Worm (Caenorhabditis elegans): ENCODE data around the gene Y53G8AR.1.

The Y53G8AR.1 gene

DNA sequence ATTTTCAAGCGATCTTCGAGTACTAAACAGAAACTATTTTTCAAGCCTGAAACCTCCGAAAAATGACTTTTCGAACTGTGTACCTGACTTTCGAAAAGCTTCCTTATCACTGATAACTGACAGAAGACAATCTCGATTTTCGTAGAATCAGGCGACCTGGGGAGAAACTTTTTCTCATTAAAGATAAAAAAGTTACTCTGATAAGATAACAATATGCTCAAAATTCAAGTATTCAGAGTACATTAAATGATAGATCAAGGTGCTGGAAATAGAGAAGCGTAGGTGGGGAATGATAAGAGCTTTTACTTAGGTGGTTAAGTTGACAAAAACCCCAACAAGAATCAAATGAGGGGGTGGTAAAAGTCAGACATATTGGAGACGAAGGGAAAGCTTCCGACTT, 37.2 kb downstream of the Y53G8AR.1 start, which contains the start of gene prk-2:
TSS of gene prk-2 (minus strand) at position 156 of the 400 bp plus-strand sequence.
- TF ChIP-seq ztf-23 (GFP tag; IDR thresholded peaks at IDR 0.05) (no peak), tab-1 (GFP tag; IDR thresholded peaks at IDR 0.05) (no peak), klf-2 (GFP tag; conservative IDR thresholded peaks at IDR 0.05) (no peak), med-1 (GFP tag; optimal IDR thresholded peaks at IDR 0.05; ENCODE audit: insufficient read depth) (no peak), ref-1 (GFP tag; conservative IDR thresholded peaks at IDR 0.05) (no peak), ztf-29 (GFP tag; IDR thresholded peaks at IDR 0.05) (no peak), T22C8.4 (GFP tag; IDR thresholded peaks at IDR 0.05) (no peak), flt-1 (GFP tag; IDR thresholded peaks at IDR 0.05) (no peak), cog-1 (tag; optimal IDR thresholded peaks at IDR 0.05) (no peak)

DNA sequence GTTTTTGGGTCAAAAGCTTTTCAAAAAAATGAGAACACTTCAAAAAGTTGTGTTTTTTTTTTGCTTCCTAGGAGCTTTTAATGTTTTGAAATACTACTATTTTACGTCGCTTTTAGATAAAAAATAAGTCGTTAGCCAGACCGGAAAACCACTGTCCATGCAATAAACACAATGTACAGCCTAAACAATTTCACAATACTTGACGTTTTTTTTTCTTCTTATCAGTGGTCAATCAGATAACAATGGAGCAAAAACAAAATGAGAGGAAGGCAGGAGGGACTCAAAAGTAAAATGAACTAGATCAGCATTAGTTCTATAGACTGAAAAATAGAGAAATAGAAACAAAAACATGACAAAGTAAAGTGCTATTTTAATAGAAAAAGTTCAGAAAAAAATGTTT, 37.9 kb downstream of the Y53G8AR.1 start:
- TF ChIP-seq tab-1 (GFP tag; IDR thresholded peaks at IDR 0.05) = no peak
- TF ChIP-seq med-1 (GFP tag; optimal IDR thresholded peaks at IDR 0.05; ENCODE audit: insufficient read depth) = no peak
- no peak for TF ChIP-seq ref-1 (GFP tag; conservative IDR thresholded peaks at IDR 0.05)
- no peak for TF ChIP-seq cog-1 (tag; optimal IDR thresholded peaks at IDR 0.05)
- TF ChIP-seq flt-1 (GFP tag; IDR thresholded peaks at IDR 0.05) = no peak

DNA sequence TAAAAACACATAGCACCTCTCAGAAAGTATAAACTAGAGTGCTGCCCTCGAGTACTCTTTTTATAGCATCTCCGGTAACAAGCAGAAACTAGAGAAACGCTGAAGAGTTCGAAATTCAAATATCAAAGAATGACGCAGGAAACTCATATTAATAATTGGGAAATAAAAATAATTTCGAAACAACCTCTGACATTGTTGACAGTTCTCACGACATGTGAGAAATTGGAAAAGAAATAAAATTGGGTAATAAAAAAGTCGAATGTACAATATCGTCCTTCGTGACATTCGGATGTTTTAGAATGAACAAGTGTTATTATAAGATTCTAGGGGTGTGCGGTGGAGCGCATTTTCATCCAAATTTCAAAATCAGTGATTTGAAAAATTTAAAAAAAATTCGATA, 39.4 kb downstream of the Y53G8AR.1 start:
- TF ChIP-seq ref-1 (GFP tag; conservative IDR thresholded peaks at IDR 0.05) (no peak), T22C8.4 (GFP tag; IDR thresholded peaks at IDR 0.05) (no peak), klf-2 (GFP tag; conservative IDR thresholded peaks at IDR 0.05) (no peak), ztf-29 (GFP tag; IDR thresholded peaks at IDR 0.05) (no peak), cog-1 (tag; optimal IDR thresholded peaks at IDR 0.05) (no peak), flt-1 (GFP tag; IDR thresholded peaks at IDR 0.05) (no peak), tab-1 (GFP tag; IDR thresholded peaks at IDR 0.05) (no peak), ztf-23 (GFP tag; IDR thresholded peaks at IDR 0.05) (no peak), med-1 (GFP tag; optimal IDR thresholded peaks at IDR 0.05; ENCODE audit: insufficient read depth) (no peak)

DNA sequence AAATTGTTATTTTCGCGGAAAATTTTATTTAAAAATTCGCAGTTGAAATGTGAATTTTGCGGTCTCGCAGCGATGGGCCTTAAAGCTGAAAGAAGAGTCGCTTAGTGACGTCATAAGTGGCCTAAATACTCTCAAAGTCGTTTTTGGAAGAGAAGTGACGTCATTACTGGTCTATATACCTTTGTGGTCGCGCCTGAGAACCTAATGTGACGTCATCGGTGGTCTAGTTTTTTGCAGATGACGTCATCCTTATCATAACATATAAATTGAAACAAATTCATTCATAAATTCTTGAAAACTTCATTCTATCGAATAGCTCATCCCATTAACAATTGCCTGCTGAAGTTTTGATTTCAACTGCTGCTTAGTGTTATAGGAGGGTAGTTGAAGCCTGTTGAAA, 44.3 kb downstream of the Y53G8AR.1 start:
- TF ChIP-seq ztf-23 (GFP tag; IDR thresholded peaks at IDR 0.05) = no peak
- TF ChIP-seq flt-1 (GFP tag; IDR thresholded peaks at IDR 0.05) = no peak
- no peak for TF ChIP-seq tab-1 (GFP tag; IDR thresholded peaks at IDR 0.05)
- no peak for TF ChIP-seq ztf-29 (GFP tag; IDR thresholded peaks at IDR 0.05)
- no peak for TF ChIP-seq cog-1 (tag; optimal IDR thresholded peaks at IDR 0.05)
- no peak for TF ChIP-seq klf-2 (GFP tag; conservative IDR thresholded peaks at IDR 0.05)
- TF ChIP-seq T22C8.4 (GFP tag; IDR thresholded peaks at IDR 0.05) = no peak
- TF ChIP-seq med-1 (GFP tag; optimal IDR thresholded peaks at IDR 0.05; ENCODE audit: insufficient read depth) = no peak
- no peak for TF ChIP-seq ref-1 (GFP tag; conservative IDR thresholded peaks at IDR 0.05)

DNA sequence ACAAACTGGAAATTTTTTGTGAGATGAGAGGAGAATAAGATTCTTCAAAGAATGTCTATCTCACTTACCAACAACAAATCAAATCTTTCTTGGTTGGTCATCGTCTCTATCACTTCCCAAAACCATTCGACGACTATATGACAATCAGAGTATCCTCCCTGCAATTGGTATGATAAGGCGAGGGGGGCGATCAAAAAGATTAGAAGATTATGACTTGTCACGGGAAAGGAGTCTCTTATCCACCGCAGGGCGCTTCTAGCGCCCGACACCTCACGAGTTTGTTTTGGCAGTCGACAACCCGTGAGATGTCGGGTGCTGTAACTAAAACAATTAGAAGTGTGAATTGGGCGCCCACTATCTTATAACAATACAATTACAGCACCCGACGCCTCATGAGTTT, 44.9 kb downstream of the Y53G8AR.1 start:
- TF ChIP-seq flt-1 (GFP tag; IDR thresholded peaks at IDR 0.05) = no peak
- TF ChIP-seq klf-2 (GFP tag; conservative IDR thresholded peaks at IDR 0.05) = no peak
- no peak for TF ChIP-seq ztf-23 (GFP tag; IDR thresholded peaks at IDR 0.05)
- TF ChIP-seq ztf-29 (GFP tag; IDR thresholded peaks at IDR 0.05) = no peak
- TF ChIP-seq tab-1 (GFP tag; IDR thresholded peaks at IDR 0.05) = no peak
- no peak for TF ChIP-seq cog-1 (tag; optimal IDR thresholded peaks at IDR 0.05)
- TF ChIP-seq T22C8.4 (GFP tag; IDR thresholded peaks at IDR 0.05) = no peak
- TF ChIP-seq ref-1 (GFP tag; conservative IDR thresholded peaks at IDR 0.05) = no peak
- no peak for TF ChIP-seq med-1 (GFP tag; optimal IDR thresholded peaks at IDR 0.05; ENCODE audit: insufficient read depth)

DNA sequence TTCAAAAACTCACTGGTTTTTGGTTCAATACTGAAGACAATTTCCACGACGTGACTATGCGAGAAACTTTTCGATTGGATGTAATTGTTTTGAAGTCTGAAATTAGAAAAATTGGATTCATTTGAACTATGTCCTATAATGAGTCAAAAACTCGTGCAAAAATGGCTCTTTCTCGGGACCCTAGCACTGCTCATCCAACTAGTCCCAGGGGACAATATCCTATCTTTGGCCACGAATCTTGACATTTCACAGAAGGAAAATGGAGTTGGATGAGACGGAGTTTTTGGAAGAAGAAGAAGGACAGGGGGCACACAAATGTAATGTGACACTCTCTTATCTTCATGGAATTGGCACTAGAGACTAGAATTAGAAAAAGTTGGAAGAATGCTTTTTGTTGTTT, 49.0 kb downstream of the Y53G8AR.1 start:
- TF ChIP-seq cog-1 (tag; optimal IDR thresholded peaks at IDR 0.05) (no peak), ref-1 (GFP tag; conservative IDR thresholded peaks at IDR 0.05) (no peak), klf-2 (GFP tag; conservative IDR thresholded peaks at IDR 0.05) (no peak), T22C8.4 (GFP tag; IDR thresholded peaks at IDR 0.05) (no peak), med-1 (GFP tag; optimal IDR thresholded peaks at IDR 0.05; ENCODE audit: insufficient read depth) (no peak), flt-1 (GFP tag; IDR thresholded peaks at IDR 0.05) (no peak), tab-1 (GFP tag; IDR thresholded peaks at IDR 0.05) (no peak), ztf-29 (GFP tag; IDR thresholded peaks at IDR 0.05) (no peak), ztf-23 (GFP tag; IDR thresholded peaks at IDR 0.05) (no peak)

DNA sequence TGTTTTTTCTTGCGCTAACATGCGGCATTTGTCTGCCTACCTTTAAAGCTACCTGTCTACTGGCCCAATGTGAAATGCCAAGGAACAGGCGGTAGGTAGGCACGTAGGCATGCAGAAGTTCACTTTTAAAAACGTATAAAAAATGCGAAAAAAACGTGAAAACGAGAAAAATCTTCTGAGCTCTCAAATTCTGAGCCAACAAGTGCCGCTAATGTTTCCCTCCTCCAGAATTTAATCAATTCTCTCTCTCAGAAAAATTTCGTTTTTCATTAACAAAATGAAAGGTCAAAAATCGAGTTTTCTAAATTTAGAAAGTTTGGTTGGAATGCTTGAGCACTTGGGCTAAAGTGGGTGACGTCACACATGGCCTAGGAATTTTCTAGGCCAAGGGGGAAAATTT, 49.6 kb downstream of the Y53G8AR.1 start:
- TF ChIP-seq med-1 (GFP tag; optimal IDR thresholded peaks at IDR 0.05; ENCODE audit: insufficient read depth) (no peak), flt-1 (GFP tag; IDR thresholded peaks at IDR 0.05) (no peak), T22C8.4 (GFP tag; IDR thresholded peaks at IDR 0.05) (no peak), cog-1 (tag; optimal IDR thresholded peaks at IDR 0.05) (no peak), ztf-29 (GFP tag; IDR thresholded peaks at IDR 0.05) (no peak), ref-1 (GFP tag; conservative IDR thresholded peaks at IDR 0.05) (no peak), klf-2 (GFP tag; conservative IDR thresholded peaks at IDR 0.05) (no peak), ztf-23 (GFP tag; IDR thresholded peaks at IDR 0.05) (no peak), tab-1 (GFP tag; IDR thresholded peaks at IDR 0.05) (no peak)
